Fruit fly (Drosophila melanogaster): ENCODE results near the gene prg.

DNA sequence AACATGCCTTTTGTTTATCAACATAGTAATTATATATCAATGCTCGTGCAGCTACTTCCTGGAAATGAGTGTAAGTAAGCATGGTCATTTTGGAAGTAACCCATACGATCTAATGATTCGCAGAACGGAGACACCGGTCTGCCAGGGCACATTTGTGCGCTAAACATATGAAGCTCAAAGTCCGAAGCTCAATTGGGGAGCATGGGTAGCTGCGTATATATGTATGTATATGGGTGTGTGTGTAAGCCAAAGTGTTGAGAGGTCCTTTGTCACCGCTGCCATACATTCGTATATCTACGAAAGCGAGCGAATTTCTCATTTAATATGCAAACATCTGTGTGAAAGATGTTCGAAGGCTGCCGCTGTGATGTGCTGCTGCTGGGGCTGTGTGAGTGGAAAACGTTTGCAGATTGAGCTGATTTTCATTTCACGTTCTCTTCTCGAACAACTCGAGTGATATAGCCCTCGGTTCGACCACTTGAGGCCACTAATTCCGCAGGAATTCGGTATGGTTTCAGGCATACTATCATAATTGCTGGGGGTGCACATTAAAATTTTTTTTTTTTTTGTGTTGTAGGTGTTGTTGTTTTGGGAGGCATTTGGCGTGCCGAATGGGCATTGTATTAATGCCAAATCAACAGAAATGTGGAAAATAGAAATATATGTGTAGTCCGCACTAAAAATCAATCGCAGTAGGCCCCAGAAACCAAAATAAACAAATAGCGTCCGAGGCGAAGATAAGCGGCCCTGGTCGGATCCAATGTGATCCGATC, 46.0 kb upstream of the prg start:
- TF ChIP-seq Hr39 (GFP tag; optimal IDR thresholded peaks at IDR 0.05) = no peak
- TF ChIP-seq Smox (GFP tag; optimal IDR thresholded peaks at IDR 0.05) = no peak
- no peak for TF ChIP-seq esn (GFP tag; optimal IDR thresholded peaks at IDR 0.05)
- no peak for TF ChIP-seq CG3919 (GFP tag; optimal IDR thresholded peaks at IDR 0.05)
- TF ChIP-seq eg (GFP tag; IDR thresholded peaks at IDR 0.05) = no peak
